Worm (Caenorhabditis elegans): ENCODE results near the gene tag-329.

Gene tag-329

ce11 chrV:9496742-9497141 lies 38.0 kb upstream of the tag-329 start, which contains the start of gene gsnl-1:
Gene gsnl-1 (plus strand): TSS chrV:9497042.
- no peak for TF ChIP-seq syd-9 (tag; optimal IDR thresholded peaks at IDR 0.05)
- TF ChIP-seq dve-1 (tag; optimal IDR thresholded peaks at IDR 0.05), result no peak
- TF ChIP-seq ceh-48 (tag; optimal IDR thresholded peaks at IDR 0.05), result no peak
- no peak for TF ChIP-seq odd-2 (tag; optimal IDR thresholded peaks at IDR 0.05)
- no peak for TF ChIP-seq sox-2 (GFP tag; IDR thresholded peaks at IDR 0.05)
- no peak for TF ChIP-seq madf-2 (tag; optimal IDR thresholded peaks at IDR 0.05)
- TF ChIP-seq ceh-45 (GFP tag; IDR thresholded peaks at IDR 0.05), result no peak
- no peak for TF ChIP-seq hlh-6 (tag; optimal IDR thresholded peaks at IDR 0.05)

- TF ChIP-seq ceh-22 (tag; optimal IDR thresholded peaks at IDR 0.05) (no peak), fkh-6 (tag; optimal IDR thresholded peaks at IDR 0.05) (no peak), ceh-31 (tag; optimal IDR thresholded peaks at IDR 0.05) (no peak), ceh-19 (GFP tag; optimal IDR thresholded peaks at IDR 0.05) (no peak), npax-4 (tag; optimal IDR thresholded peaks at IDR 0.05) (no peak), lin-11 (tag; optimal IDR thresholded peaks at IDR 0.05) (no peak), hlh-6 (tag; optimal IDR thresholded peaks at IDR 0.05) (no peak), hlh-13 (GFP tag; optimal IDR thresholded peaks at IDR 0.05) (no peak), elt-2 (tag; optimal IDR thresholded peaks at IDR 0.05) (no peak), syd-9 (tag; optimal IDR thresholded peaks at IDR 0.05) (no peak), ref-2 (tag; optimal IDR thresholded peaks at IDR 0.05) (no peak), pat-9 (tag; optimal IDR thresholded peaks at IDR 0.05) (no peak)
Measured at ce11 chrV:9499295-9499694, 35.4 kb upstream of the tag-329 start.

- no peak for TF ChIP-seq K09A11.1 (tag; optimal IDR thresholded peaks at IDR 0.05; ENCODE audit: insufficient read depth)
- no peak for TF ChIP-seq nfya-1 (tag; optimal IDR thresholded peaks at IDR 0.05)
Measured at ce11 chrV:9500826-9501451, 33.8 kb upstream of the tag-329 start, which contains the start of gene swt-5. Gene swt-5 (plus strand): TSS chrV:9501401.

- TF ChIP-seq tbx-2 (tag; optimal IDR thresholded peaks at IDR 0.05) (peak; percentile 80), ttx-3 (tag; optimal IDR thresholded peaks at IDR 0.05) (peak; percentile 87), pag-3 (tag; optimal IDR thresholded peaks at IDR 0.05; ENCODE audit: borderline replicate concordance) (peak; percentile 11), K02D7.2 (tag; optimal IDR thresholded peaks at IDR 0.05) (peak; percentile 85), unc-3 (GFP tag; conservative IDR thresholded peaks at IDR 0.05) (peak; percentile 87), unc-3 (tag; optimal IDR thresholded peaks at IDR 0.05) (peak; percentile 86), che-1 (tag; optimal IDR thresholded peaks at IDR 0.05) (peak; percentile 84), pat-9 (tag; optimal IDR thresholded peaks at IDR 0.05) (peak; percentile 90), hlh-13 (GFP tag; optimal IDR thresholded peaks at IDR 0.05) (peak; percentile 90), ceh-6 (GFP tag; optimal IDR thresholded peaks at IDR 0.05) (peak; percentile 93), ceh-22 (tag; optimal IDR thresholded peaks at IDR 0.05) (no peak), dve-1 (tag; optimal IDR thresholded peaks at IDR 0.05) (peak; percentile 56), elt-4 (tag; optimal IDR thresholded peaks at IDR 0.05) (no peak), ceh-24 (tag; optimal IDR thresholded peaks at IDR 0.05) (peak; percentile 62), elt-2 (tag; optimal IDR thresholded peaks at IDR 0.05) (peak; percentile 91), hlh-15 (tag; optimal IDR thresholded peaks at IDR 0.05) (peak; percentile 65), ceh-48 (tag; optimal IDR thresholded peaks at IDR 0.05) (peak; percentile 78), sdc-2 (tag; optimal IDR thresholded peaks at IDR 0.05) (peak; percentile 78), zip-5 (tag; optimal IDR thresholded peaks at IDR 0.05) (peak; percentile 47), tbx-7 (tag; optimal IDR thresholded peaks at IDR 0.05) (peak; percentile 41), pha-4 (tag; optimal IDR thresholded peaks at IDR 0.05) (no peak), ceh-9 (tag; optimal IDR thresholded peaks at IDR 0.05) (peak; percentile 46), ceh-34 (tag; optimal IDR thresholded peaks at IDR 0.05) (peak; percentile 92), ceh-14 (tag; optimal IDR thresholded peaks at IDR 0.05) (peak; percentile 45), fax-1 (tag; optimal IDR thresholded peaks at IDR 0.05) (peak; percentile 72), hlh-30 (tag; optimal IDR thresholded peaks at IDR 0.05; ENCODE audit: insufficient read depth) (no peak), ceh-2 (tag; optimal IDR thresholded peaks at IDR 0.05) (peak; percentile 77), pros-1 (tag; optimal IDR thresholded peaks at IDR 0.05) (peak; percentile 15), fkh-10 (GFP tag; optimal IDR thresholded peaks at IDR 0.05) (peak; percentile 62), nfya-1 (tag; optimal IDR thresholded peaks at IDR 0.05) (peak; percentile 59), hlh-8 (tag; optimal IDR thresholded peaks at IDR 0.05) (peak; percentile 59)
Measured at ce11 chrV:9503152-9503817, 31.4 kb upstream of the tag-329 start.
